Comparison of ENCODE assay signal across 5 worm cellular contexts in genomic region chrIV:9994895-9995394, ce11.
TF ChIP-seq lines count a peak whose summit lies in the region.

Gene uba-1, minus strand, starts transcription at chrIV:9994945.

TF ChIP-seq in whole organism, L1 larva, 84 proteins besides CTCF, POLR2A, EP300 and RAD21 (continued from another document and continues in another):
- TF ChIP-seq elt-3 (tag; optimal IDR thresholded peaks at IDR 0.05; lab: Kevin White, UChicago) (no peak), lir-3 (tag; optimal IDR thresholded peaks at IDR 0.05; lab: Kevin White, UChicago; ENCODE audit: poor library complexity) (no peak), ets-5 (GFP tag; IDR thresholded peaks at IDR 0.05; lab: Robert Waterston, UW) (no peak), unc-86 (tag; optimal IDR thresholded peaks at IDR 0.05; lab: Kevin White, UChicago) (no peak), hlh-17 (GFP tag; optimal IDR thresholded peaks at IDR 0.05; lab: Kevin White, UChicago; ENCODE audit: borderline replicate concordance) (no peak), nhr-77 (tag; optimal IDR thresholded peaks at IDR 0.05; lab: Kevin White, UChicago) (no peak), zag-1 (tag; optimal IDR thresholded peaks at IDR 0.05; lab: Kevin White, UChicago) (no peak), C34B4.2 (tag; optimal IDR thresholded peaks at IDR 0.05; lab: Kevin White, UChicago) (no peak), snpc-4 (tag; optimal IDR thresholded peaks at IDR 0.05; lab: Kevin White, UChicago) (no peak), egl-13 (tag; optimal IDR thresholded peaks at IDR 0.05; lab: Kevin White, UChicago) (no peak), sup-37 (GFP tag; optimal IDR thresholded peaks at IDR 0.05; lab: Kevin White, UChicago) (no peak), nhr-12 (tag; optimal IDR thresholded peaks at IDR 0.05; lab: Kevin White, UChicago) (no peak), nhr-76 (tag; optimal IDR thresholded peaks at IDR 0.05; lab: Kevin White, UChicago) (no peak), ztf-4 (tag; optimal IDR thresholded peaks at IDR 0.05; lab: Kevin White, UChicago) (peak; percentile 52), unc-62 (GFP tag; optimal IDR thresholded peaks at IDR 0.05; lab: Kevin White, UChicago) (no peak), nhr-85 (tag; lab: Kevin White, UChicago) (peak; percentile 60), nhr-47 (tag; optimal IDR thresholded peaks at IDR 0.05; lab: Kevin White, UChicago) (peak; percentile 13), aly-2 (tag; optimal IDR thresholded peaks at IDR 0.05; lab: Kevin White, UChicago) (no peak), dpl-1 (GFP tag; optimal IDR thresholded peaks at IDR 0.05; lab: Kevin White, UChicago) (peak in 1 of 3 experiments; percentile 51), lin-15B (tag; optimal IDR thresholded peaks at IDR 0.05; lab: Kevin White, UChicago) (no peak), blmp-1 (tag; optimal IDR thresholded peaks at IDR 0.05; lab: Kevin White, UChicago) (no peak), unc-130 (tag; optimal IDR thresholded peaks at IDR 0.05; lab: Kevin White, UChicago) (no peak), zip-4 (GFP tag; optimal IDR thresholded peaks at IDR 0.05; lab: Kevin White, UChicago) (no peak), Y116A8C.19 (tag; optimal IDR thresholded peaks at IDR 0.05; lab: Kevin White, UChicago; ENCODE audit: borderline replicate concordance) (no peak), nhr-90 (tag; optimal IDR thresholded peaks at IDR 0.05; lab: Kevin White, UChicago; ENCODE audit: poor library complexity) (peak; percentile 28), ces-1 (GFP tag; optimal IDR thresholded peaks at IDR 0.05; lab: Kevin White, UChicago) (no peak), pag-3 (tag; optimal IDR thresholded peaks at IDR 0.05; lab: Kevin White, UChicago; ENCODE audit: borderline replicate concordance, insufficient read depth) (no peak)

TF ChIP-seq in whole organism, L2 larva, 48 proteins besides CTCF, POLR2A, EP300 and RAD21 (continued from another document):
- TF ChIP-seq nhr-129 (tag; optimal IDR thresholded peaks at IDR 0.05; lab: Kevin White, UChicago) (no peak), mdl-1 (tag; optimal IDR thresholded peaks at IDR 0.05; lab: Kevin White, UChicago) (no peak), crh-2 (tag; optimal IDR thresholded peaks at IDR 0.05; lab: Kevin White, UChicago) (peak; percentile 86), aly-2 (tag; optimal IDR thresholded peaks at IDR 0.05; lab: Kevin White, UChicago) (no peak), elt-3 (tag; optimal IDR thresholded peaks at IDR 0.05; lab: Kevin White, UChicago) (no peak), snpc-4 (tag; optimal IDR thresholded peaks at IDR 0.05; lab: Kevin White, UChicago) (no peak), ztf-4 (tag; optimal IDR thresholded peaks at IDR 0.05; lab: Kevin White, UChicago) (no peak), ceh-82 (tag; optimal IDR thresholded peaks at IDR 0.05; lab: Kevin White, UChicago) (no peak), ama-1 (optimal IDR thresholded peaks at IDR 0.05; lab: Kevin White, UChicago) (peak; percentile 55), sma-3 (GFP tag; optimal IDR thresholded peaks at IDR 0.05; lab: Kevin White, UChicago) (peak; percentile 41), lin-11 (tag; optimal IDR thresholded peaks at IDR 0.05; lab: Kevin White, UChicago) (no peak), mbf-1 (tag; optimal IDR thresholded peaks at IDR 0.05; lab: Kevin White, UChicago) (no peak), alr-1 (tag; optimal IDR thresholded peaks at IDR 0.05; lab: Kevin White, UChicago) (no peak), gmeb-1 (tag; optimal IDR thresholded peaks at IDR 0.05; lab: Kevin White, UChicago) (peak; percentile 5), nhr-21 (tag; optimal IDR thresholded peaks at IDR 0.05; lab: Kevin White, UChicago) (peak; percentile 28), nhr-12 (tag; optimal IDR thresholded peaks at IDR 0.05; lab: Kevin White, UChicago) (no peak), unc-55 (GFP tag; optimal IDR thresholded peaks at IDR 0.05; lab: Kevin White, UChicago) (peak; percentile 55), nhr-23 (tag; optimal IDR thresholded peaks at IDR 0.05; lab: Kevin White, UChicago) (no peak), sem-4 (tag; optimal IDR thresholded peaks at IDR 0.05; lab: Kevin White, UChicago) (no peak), ZK546.5 (tag; optimal IDR thresholded peaks at IDR 0.05; lab: Kevin White, UChicago) (no peak), nhr-77 (tag; optimal IDR thresholded peaks at IDR 0.05; lab: Kevin White, UChicago) (no peak), mab-5 (tag; optimal IDR thresholded peaks at IDR 0.05; lab: Kevin White, UChicago) (peak; percentile 12), lin-39 (tag; optimal IDR thresholded peaks at IDR 0.05; lab: Kevin White, UChicago) (no peak), fos-1 (tag; optimal IDR thresholded peaks at IDR 0.05; lab: Kevin White, UChicago) (no peak), ztf-11 (tag; optimal IDR thresholded peaks at IDR 0.05; lab: Kevin White, UChicago) (no peak), lin-13 (GFP tag; optimal IDR thresholded peaks at IDR 0.05; lab: Kevin White, UChicago) (no peak), skn-1 (tag; optimal IDR thresholded peaks at IDR 0.05; lab: Kevin White, UChicago) (no peak)

TF ChIP-seq in whole organism, L3 larva, 47 proteins besides CTCF, POLR2A, EP300 and RAD21 (continued from another document):
- TF ChIP-seq lsy-12 (tag; optimal IDR thresholded peaks at IDR 0.05; lab: Kevin White, UChicago) (peak; percentile 46), jun-1 (tag; optimal IDR thresholded peaks at IDR 0.05; lab: Kevin White, UChicago) (no peak), nhr-76 (tag; optimal IDR thresholded peaks at IDR 0.05; lab: Kevin White, UChicago) (no peak), ceh-82 (tag; optimal IDR thresholded peaks at IDR 0.05; lab: Kevin White, UChicago) (no peak), pha-4 (tag; optimal IDR thresholded peaks at IDR 0.05; lab: Kevin White, UChicago) (peak; percentile 26), ceh-16 (tag; optimal IDR thresholded peaks at IDR 0.05; lab: Kevin White, UChicago) (no peak), tbx-2 (tag; optimal IDR thresholded peaks at IDR 0.05; lab: Kevin White, UChicago) (peak; percentile 6), elt-3 (tag; optimal IDR thresholded peaks at IDR 0.05; lab: Kevin White, UChicago) (no peak), nhr-23 (tag; optimal IDR thresholded peaks at IDR 0.05; lab: Kevin White, UChicago) (peak; percentile 62), ceh-28 (tag; optimal IDR thresholded peaks at IDR 0.05; lab: Kevin White, UChicago) (peak; percentile 37), nhr-12 (tag; optimal IDR thresholded peaks at IDR 0.05; lab: Kevin White, UChicago) (no peak), ama-1 (optimal IDR thresholded peaks at IDR 0.05; lab: Kevin White, UChicago) (peak; percentile 81)

TF ChIP-seq in whole organism, L4 larva, 104 proteins besides CTCF, POLR2A, EP300 and RAD21 (continued from another document and continues in another):
- TF ChIP-seq dmd-6 (GFP tag; IDR thresholded peaks at IDR 0.05; lab: Robert Waterston, UW) (peak; percentile 21; the same call in 1 of the 2 replicates), aly-2 (tag; optimal IDR thresholded peaks at IDR 0.05; lab: Kevin White, UChicago) (no peak), duxl-1 (tag; optimal IDR thresholded peaks at IDR 0.05; lab: Kevin White, UChicago; ENCODE audit: poor library complexity) (peak; percentile 4), Y75B8A.6 (GFP tag; IDR thresholded peaks at IDR 0.05; lab: Robert Waterston, UW) (0 out of 2 replicates have a peak, but pooled peaks have one; percentile 40), daf-8 (GFP tag; IDR thresholded peaks at IDR 0.05; lab: Robert Waterston, UW) (no peak), zag-1 (tag; optimal IDR thresholded peaks at IDR 0.05; lab: Kevin White, UChicago) (no peak), fos-1 (tag; optimal IDR thresholded peaks at IDR 0.05; lab: Kevin White, UChicago) (no peak), madf-5 (GFP tag; IDR thresholded peaks at IDR 0.05; lab: Robert Waterston, UW) (0 out of 4 replicates have a peak, but pooled peaks of 1 of the 2 experiments have one; percentile 27), saeg-2 (GFP tag; IDR thresholded peaks at IDR 0.05; lab: Robert Waterston, UW) (no peak), unc-62 (GFP tag; optimal IDR thresholded peaks at IDR 0.05 in 1 of 2; lab: Kevin White, UChicago) (no peak), unc-62 (tag; optimal IDR thresholded peaks at IDR 0.05; lab: Kevin White, UChicago) (no peak), ceh-82 (tag; optimal IDR thresholded peaks at IDR 0.05; lab: Kevin White, UChicago) (no peak), Y105C5A.15 (GFP tag; IDR thresholded peaks at IDR 0.05; lab: Robert Waterston, UW) (0 out of 2 replicates have a peak, but pooled peaks have one; percentile 18), zfp-2 (tag; optimal IDR thresholded peaks at IDR 0.05; lab: Kevin White, UChicago) (no peak), nhr-41 (GFP tag; IDR thresholded peaks at IDR 0.05; lab: Robert Waterston, UW) (no peak), egl-43 (GFP tag; IDR thresholded peaks at IDR 0.05; lab: Robert Waterston, UW) (0 out of 2 replicates have a peak, but pooled peaks have one; percentile 19), zip-11 (GFP tag; IDR thresholded peaks at IDR 0.05; lab: Robert Waterston, UW) (no peak), lin-15B (tag; optimal IDR thresholded peaks at IDR 0.05; lab: Kevin White, UChicago) (no peak), F37D6.2 (tag; optimal IDR thresholded peaks at IDR 0.05; lab: Kevin White, UChicago) (no peak), lim-7 (GFP tag; IDR thresholded peaks at IDR 0.05; lab: Robert Waterston, UW) (no peak), cey-2 (tag; optimal IDR thresholded peaks at IDR 0.05; lab: Kevin White, UChicago; ENCODE audit: borderline replicate concordance, insufficient read depth) (no peak), mdt-29 (GFP tag; IDR thresholded peaks at IDR 0.05; lab: Robert Waterston, UW) (no peak), snpc-4 (tag; optimal IDR thresholded peaks at IDR 0.05; lab: Kevin White, UChicago) (no peak), ctbp-1 (GFP tag; IDR thresholded peaks at IDR 0.05; lab: Robert Waterston, UW) (0 out of 2 replicates have a peak, but pooled peaks have one; percentile 14), tag-97 (GFP tag; IDR thresholded peaks at IDR 0.05; lab: Robert Waterston, UW) (no peak), nhr-10 (tag; optimal IDR thresholded peaks at IDR 0.05; lab: Kevin White, UChicago) (no peak), sdz-12 (GFP tag; optimal IDR thresholded peaks at IDR 0.05; lab: Kevin White, UChicago) (no peak), R02D3.7 (tag; optimal IDR thresholded peaks at IDR 0.05; lab: Kevin White, UChicago) (no peak), nhr-28 (tag; optimal IDR thresholded peaks at IDR 0.05; lab: Kevin White, UChicago) (peak; percentile 19), ztf-11 (tag; optimal IDR thresholded peaks at IDR 0.05; lab: Kevin White, UChicago) (no peak), vab-7 (GFP tag; IDR thresholded peaks at IDR 0.05; lab: Robert Waterston, UW) (0 out of 2 replicates have a peak, but pooled peaks have one; percentile 15), dmd-9 (GFP tag; IDR thresholded peaks at IDR 0.05; lab: Robert Waterston, UW) (no peak), fkh-10 (GFP tag; optimal IDR thresholded peaks at IDR 0.05; lab: Kevin White, UChicago) (no peak), attf-4 (tag; optimal IDR thresholded peaks at IDR 0.05; lab: Kevin White, UChicago) (no peak), php-3 (GFP tag; IDR thresholded peaks at IDR 0.05; lab: Robert Waterston, UW) (no peak), D1046.2 (GFP tag; IDR thresholded peaks at IDR 0.05; lab: Robert Waterston, UW) (no peak), skn-1 (tag; optimal IDR thresholded peaks at IDR 0.05; lab: Kevin White, UChicago) (no peak)

TF ChIP-seq in whole organism, young adult, 124 proteins besides CTCF, POLR2A, EP300 and RAD21 (continued from another document and continues in another):
- TF ChIP-seq unc-130 (GFP tag; optimal IDR thresholded peaks at IDR 0.05; lab: Kevin White, UChicago) (peak; percentile 55), egl-44 (GFP tag; IDR thresholded peaks at IDR 0.05; lab: Robert Waterston, UW) (no peak), F57A8.1 (GFP tag; optimal IDR thresholded peaks at IDR 0.05; lab: Kevin White, UChicago) (no peak), somi-1 (GFP tag; optimal IDR thresholded peaks at IDR 0.05; lab: Kevin White, UChicago) (no peak), C06A6.2 (GFP tag; conservative IDR thresholded peaks at IDR 0.05; lab: Robert Waterston, UW) (no peak; the same call in 1 of the 2 replicates), ceh-27 (GFP tag; optimal IDR thresholded peaks at IDR 0.05; lab: Kevin White, UChicago) (peak; percentile 46), ztf-22 (GFP tag; optimal IDR thresholded peaks at IDR 0.05; lab: Kevin White, UChicago) (peak; percentile 31), F33H1.4 (GFP tag; IDR thresholded peaks at IDR 0.05; lab: Robert Waterston, UW) (peak; percentile 67), nfyb-1 (GFP tag; IDR thresholded peaks at IDR 0.05; lab: Robert Waterston, UW) (peak; percentile 85), lin-26 (GFP tag; IDR thresholded peaks at IDR 0.05; lab: Robert Waterston, UW) (peak; percentile 11; the same call in 1 of the 2 replicates), B0035.1 (tag; optimal IDR thresholded peaks at IDR 0.05; lab: Kevin White, UChicago) (no peak), mes-4 (tag; optimal IDR thresholded peaks at IDR 0.05; lab: Kevin White, UChicago) (no peak), dpl-1 (GFP tag; optimal IDR thresholded peaks at IDR 0.05; lab: Kevin White, UChicago) (peak; percentile 79), attf-3 (GFP tag; conservative IDR thresholded peaks at IDR 0.05; lab: Robert Waterston, UW) (no peak), aptf-2 (GFP tag; conservative IDR thresholded peaks at IDR 0.05; lab: Robert Waterston, UW) (0 out of 2 replicates have a peak, but pooled peaks have one; percentile 19), snpc-1.1 (tag; optimal IDR thresholded peaks at IDR 0.05; lab: Kevin White, UChicago; ENCODE audit: insufficient read depth) (no peak), ekl-4 (GFP tag; IDR thresholded peaks at IDR 0.05; lab: Robert Waterston, UW) (peak; percentile 71; the same call in 1 of the 2 replicates), ceh-79 (tag; optimal IDR thresholded peaks at IDR 0.05; lab: Kevin White, UChicago) (no peak), ztf-6 (GFP tag; IDR thresholded peaks at IDR 0.05; lab: Robert Waterston, UW) (no peak), hmg-20 (GFP tag; IDR thresholded peaks at IDR 0.05; lab: Robert Waterston, UW) (no peak), ztf-3 (GFP tag; optimal IDR thresholded peaks at IDR 0.05; lab: Kevin White, UChicago) (no peak), hlh-12 (tag; optimal IDR thresholded peaks at IDR 0.05; lab: Kevin White, UChicago) (no peak), rcor-1 (GFP tag; IDR thresholded peaks at IDR 0.05; lab: Robert Waterston, UW) (0 out of 2 replicates have a peak, but pooled peaks have one; percentile 6), lsy-27 (tag; optimal IDR thresholded peaks at IDR 0.05; lab: Kevin White, UChicago; ENCODE audit: borderline replicate concordance, insufficient read depth) (no peak), athp-1 (tag; optimal IDR thresholded peaks at IDR 0.05; lab: Kevin White, UChicago) (peak; percentile 53), ama-1 (optimal IDR thresholded peaks at IDR 0.05; lab: Kevin White, UChicago) (no peak), ama-1 (GFP tag; optimal IDR thresholded peaks at IDR 0.05; lab: Kevin White, UChicago) (peak; percentile 28 to 37), hmg-1.2 (GFP tag; IDR thresholded peaks at IDR 0.05; lab: Robert Waterston, UW) (peak; percentile 53), lir-1 (GFP tag; conservative IDR thresholded peaks at IDR 0.05; lab: Robert Waterston, UW) (no peak; the same call in 1 of the 2 replicates), mcd-1 (GFP tag; IDR thresholded peaks at IDR 0.05; lab: Robert Waterston, UW) (peak; percentile 58; the same call in 1 of the 2 replicates), ceh-100 (GFP tag; IDR thresholded peaks at IDR 0.05; lab: Robert Waterston, UW) (no peak), unc-62 (GFP tag; optimal IDR thresholded peaks at IDR 0.05; lab: Kevin White, UChicago) (no peak), Y67H2A.10 (GFP tag; conservative IDR thresholded peaks at IDR 0.05; lab: Robert Waterston, UW) (no peak), aptf-3 (GFP tag; IDR thresholded peaks at IDR 0.05; lab: Robert Waterston, UW) (no peak), mel-28 (tag; optimal IDR thresholded peaks at IDR 0.05; lab: Kevin White, UChicago; ENCODE audit: borderline replicate concordance) (no peak), F52B5.7 (tag; optimal IDR thresholded peaks at IDR 0.05; lab: Kevin White, UChicago) (peak; percentile 35), cebp-1 (GFP tag; IDR thresholded peaks at IDR 0.05; lab: Robert Waterston, UW) (peak; percentile 49; the same call in 1 of the 2 replicates), cebp-1 (tag; optimal IDR thresholded peaks at IDR 0.05; lab: Kevin White, UChicago) (peak; percentile 94), nhr-80 (tag; optimal IDR thresholded peaks at IDR 0.05; lab: Kevin White, UChicago) (peak; percentile 7), efl-1 (GFP tag; optimal IDR thresholded peaks at IDR 0.05; lab: Kevin White, UChicago) (peak; percentile 94), akir-1 (GFP tag; optimal IDR thresholded peaks at IDR 0.05; lab: Kevin White, UChicago) (no peak), dox-1 (GFP tag; IDR thresholded peaks at IDR 0.05; lab: Robert Waterston, UW) (peak; percentile 76), let-607 (tag; optimal IDR thresholded peaks at IDR 0.05; lab: Kevin White, UChicago) (peak; percentile 24 to 30)
